Worm (Caenorhabditis elegans): ENCODE measurements around the gene ZK1251.3.

DNA sequence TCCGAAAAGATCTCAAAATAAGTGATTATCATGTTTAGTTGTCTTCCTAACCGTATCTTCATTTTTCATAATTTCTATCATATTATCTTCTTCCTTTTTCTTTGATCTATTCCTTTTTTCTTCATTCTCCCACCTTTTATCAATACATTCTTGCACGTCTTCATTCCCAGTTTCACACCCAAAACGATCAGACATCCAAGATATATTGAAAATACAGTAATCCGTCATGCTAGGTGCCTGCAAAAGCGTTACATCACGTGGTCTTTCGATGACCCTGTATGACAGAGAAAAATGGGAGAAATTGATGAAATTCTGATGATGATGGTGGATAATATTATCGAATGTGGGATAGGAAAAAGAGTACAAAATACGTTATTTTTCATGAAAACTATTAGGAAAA lies 11.0 kb upstream of the ZK1251.3 start:
- TF ChIP-seq gmeb-1 (tag; optimal IDR thresholded peaks at IDR 0.05) (peak; percentile 44), nhr-11 (tag; optimal IDR thresholded peaks at IDR 0.05) (no peak)

All from whole organism, L2 larva.